Worm (Caenorhabditis elegans) whole organism, L1 larva: ENCODE data around the gene spe-36.

ENCODE experiments used
- C04F5.9 ChIP-seq: sonication (generic microtip); optimal IDR thresholded peaks from 2 replicates; lab custom pipeline; 2016; ENCODE audit warnings: missing genetic modification characterization, missing compliant biosample characterization
- C34B4.2 ChIP-seq: sonication (generic microtip); optimal IDR thresholded peaks from 2 replicates; lab custom pipeline; 2017; ENCODE audit warnings: mild to moderate bottlenecking, missing genetic modification characterization, missing compliant biosample characterization
- aly-2 ChIP-seq: fragments of 150-350 bp; optimal IDR thresholded peaks from 2 replicates; lab custom pipeline; 2014; ENCODE audit warnings: missing biosample characterization, missing genetic modification characterization
- ama-1 ChIP-seq: fragments of 150-350 bp; optimal IDR thresholded peaks from 2 replicates; lab custom pipeline; 2014
- elt-3 ChIP-seq, 6 experiments: fragments of 150-350 bp in 1 of 6; sonication (generic microtip); optimal IDR thresholded peaks; 2 replicates each; lab custom pipeline; 2017 to 2018; ENCODE audit warnings: missing biosample characterization in 6 of 6, missing genetic modification characterization in 6 of 6, inconsistent platforms in 1 of 6
- fkh-4 ChIP-seq: sonication (generic microtip); optimal IDR thresholded peaks from 2 replicates; lab custom pipeline; 2016; ENCODE audit warnings: missing compliant biosample characterization, missing genetic modification characterization, borderline replicate concordance
- fos-1 ChIP-seq: fragments of 150-350 bp; optimal IDR thresholded peaks from 2 replicates; lab custom pipeline; 2014; ENCODE audit warnings: missing biosample characterization, missing genetic modification characterization
- irx-1 ChIP-seq: sonication (generic microtip); optimal IDR thresholded peaks from 2 replicates; lab custom pipeline; 2016; ENCODE audit warnings: missing genetic modification characterization, missing compliant biosample characterization
- lin-39 ChIP-seq: fragments of 150-350 bp; optimal IDR thresholded peaks from 2 replicates; lab custom pipeline; 2014; ENCODE audit warnings: missing biosample characterization, missing genetic modification reagents, missing genetic modification characterization
- mdl-1 ChIP-seq, 2 experiments: fragments of 150-350 bp; optimal IDR thresholded peaks; 2 replicates each; lab custom pipeline; 2014 to 2017; ENCODE audit warnings: missing biosample characterization in 2 of 2, missing genetic modification characterization in 2 of 2, inconsistent platforms in 1 of 2
- pqm-1 ChIP-seq: sonication (generic microtip); optimal IDR thresholded peaks from 3 replicates; lab custom pipeline; 2017; ENCODE audit warnings: missing biosample characterization, missing genetic modification characterization
- unc-62 ChIP-seq: fragments of 150-350 bp; optimal IDR thresholded peaks from 2 replicates; lab custom pipeline; 2014; ENCODE audit warnings: missing biosample characterization, missing genetic modification reagents, missing genetic modification characterization

DNA sequence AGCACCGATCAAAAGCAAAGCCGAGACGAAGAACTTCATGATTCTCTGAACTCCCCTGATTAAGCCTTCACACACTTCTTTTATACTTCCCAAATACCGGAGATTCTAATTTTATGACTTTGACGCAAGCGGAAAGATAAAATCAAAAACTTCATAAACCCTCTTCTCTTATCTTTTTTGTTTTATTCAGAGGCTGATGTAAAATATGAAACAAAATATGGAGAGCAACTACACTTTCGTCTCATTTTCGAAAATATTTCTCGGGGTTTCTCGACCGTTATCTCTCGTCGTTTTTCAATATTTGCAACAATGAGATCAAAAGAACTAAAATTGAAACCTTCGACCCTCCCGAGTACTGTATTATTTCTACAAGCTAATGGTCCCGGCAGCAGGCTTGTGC, 31.0 kb upstream of the spe-36 start, which contains the start of gene lys-4:
- TF ChIP-seq unc-62 (GFP tag; lab: Kevin White, UChicago) (no peak), irx-1 (tag; lab: Kevin White, UChicago) (no peak), elt-3 (tag; optimal IDR thresholded peaks at IDR 0.05; lab: Kevin White, UChicago) (no peak), ama-1 (lab: Kevin White, UChicago) (no peak), aly-2 (tag; lab: Kevin White, UChicago) (no peak), fos-1 (no peak), mdl-1 (tag; optimal IDR thresholded peaks at IDR 0.05; lab: Kevin White, UChicago) (no peak), C34B4.2 (tag; lab: Kevin White, UChicago) (no peak), C04F5.9 (tag; lab: Kevin White, UChicago) (no peak), lin-39 (no peak), fkh-4 (tag; lab: Kevin White, UChicago) (no peak), pqm-1 (tag; lab: Kevin White, UChicago) (no peak)
